Worm (Caenorhabditis elegans) whole organism, L3 larva: ENCODE measurements around the gene rga-1.
A peak's percentile ranks its signal among the peaks of the same experiment; 100 is the strongest.

ENCODE experiments used
- R02D3.7 ChIP-seq: fragments of 150-350 bp; optimal IDR thresholded peaks from 2 replicates; lab custom pipeline; 2014; ENCODE audit warnings: missing biosample characterization, missing genetic modification characterization
- ZK546.5 ChIP-seq: sonication (generic microtip); optimal IDR thresholded peaks from 2 replicates; lab custom pipeline; 2017; ENCODE audit warnings: missing biosample characterization, missing genetic modification characterization
- aly-2 ChIP-seq: fragments of 150-350 bp; optimal IDR thresholded peaks from 2 replicates; lab custom pipeline; 2014; ENCODE audit warnings: missing biosample characterization, missing genetic modification characterization
- ama-1 ChIP-seq: fragments of 150-350 bp; optimal IDR thresholded peaks from 2 replicates; lab custom pipeline; 2018
- ceh-16 ChIP-seq: sonication (generic microtip); optimal IDR thresholded peaks from 2 replicates; lab custom pipeline; 2017; ENCODE audit warnings: missing biosample characterization, missing genetic modification characterization
- ceh-28 ChIP-seq: fragments of 150-350 bp; optimal IDR thresholded peaks from 2 replicates; lab custom pipeline; 2014; ENCODE audit warnings: missing biosample characterization, missing genetic modification reagents, missing genetic modification characterization
- ceh-82 ChIP-seq: fragments of 150-350 bp; optimal IDR thresholded peaks from 2 replicates; lab custom pipeline; 2014; ENCODE audit warnings: missing biosample characterization, missing genetic modification characterization
- ceh-9 ChIP-seq: sonication (generic microtip); optimal IDR thresholded peaks from 2 replicates; lab custom pipeline; 2018; ENCODE audit warnings: missing biosample characterization, missing genetic modification characterization
- daf-12 ChIP-seq: fragments of 150-350 bp; optimal IDR thresholded peaks from 2 replicates; lab custom pipeline; 2014; ENCODE audit warnings: missing biosample characterization, missing genetic modification reagents, missing genetic modification characterization
- egl-5 ChIP-seq: fragments of 150-350 bp; optimal IDR thresholded peaks from 2 replicates; lab custom pipeline; 2017; ENCODE audit warnings: missing biosample characterization, missing genetic modification reagents, missing genetic modification characterization, inconsistent platforms
- elt-2 ChIP-seq: sonication (generic microtip); optimal IDR thresholded peaks from 2 replicates; lab custom pipeline; 2016; ENCODE audit warnings: missing genetic modification reagents, mild to moderate bottlenecking, missing genetic modification characterization, missing compliant biosample characterization
- eor-1 ChIP-seq, 2 experiments: fragments of 150-350 bp; optimal IDR thresholded peaks; 2 replicates each; lab custom pipeline; 2014 to 2018; ENCODE audit warnings: missing biosample characterization in 2 of 2, missing genetic modification characterization in 2 of 2
- fkh-10 ChIP-seq: sonication (generic microtip); optimal IDR thresholded peaks from 2 replicates; lab custom pipeline; 2017; ENCODE audit warnings: missing biosample characterization, missing genetic modification reagents, missing genetic modification characterization
- fos-1 ChIP-seq: fragments of 150-350 bp; optimal IDR thresholded peaks from 2 replicates; lab custom pipeline; 2014; ENCODE audit warnings: missing biosample characterization, missing genetic modification characterization
- hmg-11 ChIP-seq: sonication (generic microtip); optimal IDR thresholded peaks from 2 replicates; lab custom pipeline; 2016; ENCODE audit warnings: missing genetic modification characterization, missing compliant biosample characterization
- lin-39 ChIP-seq: fragments of 150-350 bp; optimal IDR thresholded peaks from 2 replicates; lab custom pipeline; 2018; ENCODE audit warnings: missing biosample characterization, missing genetic modification reagents, missing genetic modification characterization
- lsy-12 ChIP-seq: sonication (generic microtip); optimal IDR thresholded peaks from 2 replicates; lab custom pipeline; 2016; ENCODE audit warnings: mild to moderate bottlenecking, missing genetic modification characterization, missing compliant biosample characterization
- mdl-1 ChIP-seq: fragments of 150-350 bp; optimal IDR thresholded peaks from 2 replicates; lab custom pipeline; 2014; ENCODE audit warnings: missing biosample characterization, missing genetic modification characterization
- mml-1 ChIP-seq: fragments of 150-350 bp; sonication (generic microtip); optimal IDR thresholded peaks from 3 replicates; lab custom pipeline; 2014; ENCODE audit warnings: missing biosample characterization, missing genetic modification characterization
- nhr-11 ChIP-seq: fragments of 150-350 bp; optimal IDR thresholded peaks from 2 replicates; lab custom pipeline; 2014; ENCODE audit warnings: missing biosample characterization, missing genetic modification characterization
- nhr-12 ChIP-seq: fragments of 150-350 bp; optimal IDR thresholded peaks from 2 replicates; lab custom pipeline; 2014; ENCODE audit warnings: missing biosample characterization, missing genetic modification characterization
- nhr-237 ChIP-seq: fragments of 150-350 bp; optimal IDR thresholded peaks from 2 replicates; lab custom pipeline; 2014; ENCODE audit warnings: missing biosample characterization, missing genetic modification characterization
- nhr-25 ChIP-seq: sonication (generic microtip); optimal IDR thresholded peaks from 2 replicates; lab custom pipeline; 2017; ENCODE audit warnings: missing biosample characterization, missing genetic modification characterization
- nhr-28 ChIP-seq: fragments of 150-350 bp; optimal IDR thresholded peaks from 2 replicates; lab custom pipeline; 2014; ENCODE audit warnings: missing biosample characterization, missing genetic modification characterization
- nhr-43 ChIP-seq: sonication (generic microtip); optimal IDR thresholded peaks from 2 replicates; lab custom pipeline; 2016; ENCODE audit warnings: mild to moderate bottlenecking, missing genetic modification characterization, missing compliant biosample characterization; ENCODE audit not compliant: poor library complexity, severe bottlenecking
- nhr-76 ChIP-seq: fragments of 150-350 bp; sonication (generic microtip); optimal IDR thresholded peaks from 5 replicates; lab custom pipeline; 2014; ENCODE audit warnings: missing biosample characterization, missing genetic modification characterization
- nhr-77 ChIP-seq: fragments of 150-350 bp; optimal IDR thresholded peaks from 2 replicates; lab custom pipeline; 2014; ENCODE audit warnings: missing biosample characterization, missing genetic modification characterization
- pha-4 ChIP-seq: fragments of 150-350 bp; optimal IDR thresholded peaks from 2 replicates; lab custom pipeline; 2014; ENCODE audit warnings: missing biosample characterization, missing genetic modification reagents, missing genetic modification characterization
- pqm-1 ChIP-seq: fragments of 150-350 bp; optimal IDR thresholded peaks from 2 replicates; lab custom pipeline; 2017; ENCODE audit warnings: missing biosample characterization, missing genetic modification characterization, inconsistent platforms
- sea-2 ChIP-seq: fragments of 150-350 bp; sonication (generic microtip); optimal IDR thresholded peaks from 4 replicates; lab custom pipeline; 2014; ENCODE audit warnings: missing biosample characterization, missing genetic modification reagents, missing genetic modification characterization
- skn-1 ChIP-seq: fragments of 150-350 bp; optimal IDR thresholded peaks from 2 replicates; lab custom pipeline; 2014; ENCODE audit warnings: missing biosample characterization, missing genetic modification characterization
- snpc-4 ChIP-seq: fragments of 150-350 bp; optimal IDR thresholded peaks from 2 replicates; lab custom pipeline; 2014; ENCODE audit warnings: missing biosample characterization, missing genetic modification characterization
- tbx-2 ChIP-seq: sonication (generic microtip); optimal IDR thresholded peaks from 2 replicates; lab custom pipeline; 2016; ENCODE audit warnings: mild to moderate bottlenecking, missing genetic modification characterization, missing compliant biosample characterization
- unc-39 ChIP-seq: sonication (generic microtip); optimal IDR thresholded peaks from 4 replicates; lab custom pipeline; 2017; ENCODE audit warnings: missing biosample characterization, missing genetic modification characterization
- zag-1 ChIP-seq: fragments of 150-350 bp; optimal IDR thresholded peaks from 2 replicates; lab custom pipeline; 2014; ENCODE audit warnings: missing biosample characterization, missing genetic modification characterization
- ztf-11 ChIP-seq: fragments of 150-350 bp; optimal IDR thresholded peaks from 2 replicates; lab custom pipeline; 2014; ENCODE audit warnings: missing biosample characterization, missing genetic modification characterization
- ztf-4 ChIP-seq: fragments of 150-350 bp; optimal IDR thresholded peaks from 2 replicates; lab custom pipeline; 2014; ENCODE audit warnings: missing biosample characterization, missing genetic modification characterization

rga-1 gene

DNA sequence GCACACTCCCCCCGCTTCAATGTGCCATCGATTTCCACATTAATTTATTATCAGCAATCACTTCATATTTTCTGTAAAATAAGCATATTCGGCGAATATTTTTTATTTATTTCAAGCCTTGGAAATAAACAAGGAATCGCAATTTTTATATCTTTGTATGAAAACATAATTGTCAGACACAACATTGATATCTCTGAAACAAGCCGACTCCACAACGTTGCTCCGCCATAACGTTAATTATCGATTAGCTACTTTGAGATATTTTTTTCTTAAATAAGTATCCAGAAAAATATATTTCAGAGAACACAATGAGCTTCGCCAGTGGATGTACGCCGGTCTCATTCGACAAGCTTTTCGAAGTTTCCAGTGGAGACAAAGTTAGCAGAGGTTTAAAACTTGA, 20.8 kb upstream of the rga-1 start, which contains the start of gene adbp-1:
TSS of gene adbp-1 (plus strand) at position 301 of the 400 bp plus-strand sequence.
- TF ChIP-seq ztf-11 (tag; lab: Kevin White, UChicago) (no peak), nhr-76 (tag; lab: Kevin White, UChicago) (no peak), ceh-28 (tag; lab: Kevin White, UChicago) (no peak), nhr-28 (tag; lab: Kevin White, UChicago) (no peak)

DNA sequence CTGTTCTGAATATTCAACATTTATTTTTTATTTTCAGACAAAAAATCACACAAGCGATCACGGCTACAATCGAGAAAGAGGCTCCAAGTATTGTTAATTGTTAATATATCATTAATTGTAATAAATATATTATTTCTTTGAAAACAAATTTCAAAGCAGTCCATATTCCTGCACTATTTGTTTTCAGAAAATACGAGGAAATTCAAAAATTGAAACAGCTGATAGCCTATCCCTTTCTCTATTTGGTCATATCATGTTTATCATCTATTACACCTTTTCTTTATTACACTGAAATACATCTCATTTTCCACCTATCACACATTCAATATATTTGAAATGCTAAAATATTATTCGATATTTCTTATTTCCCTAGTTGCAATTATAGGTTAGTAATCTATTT, 19.7 kb upstream of the rga-1 start, which contains the start of gene W02B12.13:
TSS of gene W02B12.13 (plus strand) at position 301 of the 400 bp plus-strand sequence.
- TF ChIP-seq nhr-11 (tag; lab: Kevin White, UChicago) = no peak
- no peak for TF ChIP-seq zag-1 (tag; lab: Kevin White, UChicago)
- TF ChIP-seq ceh-9 (tag; lab: Kevin White, UChicago) = no peak

DNA sequence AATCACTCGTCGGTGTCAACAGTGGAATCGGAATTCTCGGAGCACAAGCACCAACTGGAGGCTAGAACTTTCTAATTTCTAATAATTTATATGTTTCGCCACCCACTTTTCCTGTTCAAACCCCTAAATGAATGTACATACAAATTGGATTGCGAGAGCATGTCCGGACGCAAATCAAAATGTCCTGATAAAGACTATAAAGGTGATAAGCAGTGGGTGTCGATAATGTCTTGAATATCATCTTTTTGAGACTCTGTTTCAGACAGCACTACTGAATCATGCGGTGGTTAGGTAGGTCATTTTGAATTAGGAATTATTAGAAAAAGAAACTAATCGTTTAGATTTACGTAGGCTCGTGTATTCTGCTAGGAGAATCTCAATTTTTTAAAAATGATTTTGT, 15.9 kb upstream of the rga-1 start, which contains the start of gene W02B12.1:
TSS of gene W02B12.1 (plus strand) at position 269 of the 400 bp plus-strand sequence.
- no peak for TF ChIP-seq ceh-9 (tag; lab: Kevin White, UChicago)
- no peak for TF ChIP-seq unc-39 (tag; lab: Kevin White, UChicago)
- TF ChIP-seq ceh-28 (tag; lab: Kevin White, UChicago) = no peak
- no peak for TF ChIP-seq aly-2 (tag; lab: Kevin White, UChicago)
- TF ChIP-seq pqm-1 (tag; lab: Kevin White, UChicago) = peak; percentile 72
- TF ChIP-seq ama-1 (lab: Kevin White, UChicago) = no peak
- TF ChIP-seq elt-2 (tag; lab: Kevin White, UChicago) = peak; percentile 77
- TF ChIP-seq, all 47 proteins: peak for 2

DNA sequence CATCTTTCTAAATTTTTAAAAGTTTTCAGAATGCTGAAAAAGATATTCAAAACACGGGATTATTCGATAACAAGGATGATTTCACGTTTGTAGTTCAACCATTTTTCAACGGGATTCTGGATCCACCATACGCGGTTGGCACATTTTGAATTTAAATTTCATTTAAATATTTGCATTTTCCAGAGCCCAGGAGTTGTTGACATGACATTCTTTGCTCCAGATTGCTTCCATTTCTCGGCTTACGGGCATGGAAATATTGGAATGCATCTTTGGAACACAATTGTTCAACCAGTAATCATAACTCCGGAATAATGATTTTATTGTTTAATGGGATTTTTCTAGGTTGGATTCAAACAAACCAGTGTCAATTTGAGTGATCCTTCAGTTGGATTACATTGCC, 13.8 kb upstream of the rga-1 start:
- TF ChIP-seq tbx-2 (tag; lab: Kevin White, UChicago) (no peak), mdl-1 (tag; lab: Kevin White, UChicago) (no peak), hmg-11 (no peak), lsy-12 (tag; lab: Kevin White, UChicago) (no peak), pha-4 (tag; lab: Kevin White, UChicago) (no peak), egl-5 (tag; lab: Kevin White, UChicago) (no peak), nhr-237 (tag; lab: Kevin White, UChicago) (no peak), ZK546.5 (tag; lab: Kevin White, UChicago) (no peak), ztf-11 (tag; lab: Kevin White, UChicago) (no peak), nhr-43 (tag; lab: Kevin White, UChicago) (no peak)
- TF ChIP-seq, all 47 proteins: peak for 0

DNA sequence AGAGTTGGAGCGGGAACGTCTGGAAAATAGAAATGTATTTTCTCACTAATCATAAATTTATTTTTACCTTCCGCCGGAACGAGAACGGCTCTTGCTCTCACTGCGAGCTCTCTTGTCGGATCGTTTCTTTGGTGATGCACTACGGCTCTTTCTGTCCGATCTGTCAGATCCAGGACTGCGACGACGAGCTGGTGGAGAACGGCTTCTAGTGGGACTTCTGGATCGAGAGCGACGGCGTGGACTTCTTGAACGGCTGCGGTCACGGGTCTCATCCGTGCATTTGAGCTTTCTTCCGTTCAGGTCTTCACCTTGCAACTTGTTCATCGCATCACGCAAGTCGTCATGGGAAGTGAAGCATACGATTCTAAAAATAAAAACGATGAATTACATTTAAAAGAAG, 13.0 kb upstream of the rga-1 start:
- TF ChIP-seq R02D3.7 (tag; lab: Kevin White, UChicago) = no peak
- no peak for TF ChIP-seq ceh-16 (tag; lab: Kevin White, UChicago)
- no peak for TF ChIP-seq fos-1 (tag; lab: Kevin White, UChicago)
- no peak for TF ChIP-seq nhr-237 (tag; lab: Kevin White, UChicago)
- TF ChIP-seq ztf-4 (tag; lab: Kevin White, UChicago) = no peak
- TF ChIP-seq hmg-11 = no peak
- no peak for TF ChIP-seq egl-5 (tag; lab: Kevin White, UChicago)
- no peak for TF ChIP-seq eor-1 (tag; optimal IDR thresholded peaks at IDR 0.05; lab: Kevin White, UChicago)
- no peak for TF ChIP-seq nhr-25 (tag; lab: Kevin White, UChicago)
- no peak for TF ChIP-seq nhr-11 (tag; lab: Kevin White, UChicago)
- no peak for TF ChIP-seq lin-39 (tag; lab: Kevin White, UChicago)
- TF ChIP-seq nhr-77 (tag; lab: Kevin White, UChicago) = no peak

DNA sequence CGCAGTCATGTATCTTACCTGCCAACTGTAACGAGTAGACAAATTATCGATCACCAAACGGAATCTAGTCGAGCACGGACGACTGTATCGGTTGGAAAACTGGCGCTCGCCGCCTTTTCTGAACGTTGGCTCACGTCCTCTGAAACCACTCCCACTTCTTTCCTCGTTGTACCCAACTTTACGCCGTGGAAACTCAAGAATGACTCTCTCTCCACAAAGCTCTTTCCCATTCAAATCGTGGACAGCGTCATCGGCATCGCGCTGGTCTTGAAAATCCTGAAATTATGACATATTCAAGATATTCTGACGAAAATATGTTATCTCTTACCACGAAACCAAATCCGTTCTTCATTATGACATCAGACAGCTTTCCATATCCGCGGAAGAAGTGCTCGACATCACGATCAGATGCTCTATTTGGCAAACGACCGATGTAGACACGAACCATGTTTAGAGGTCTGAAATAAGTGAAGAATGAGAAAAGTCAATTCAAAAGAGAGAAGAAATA, 12.1 kb upstream of the rga-1 start, which contains the start of gene rsp-2:
TSS of gene rsp-2 (minus strand) at position 458 of the 508 bp plus-strand sequence.
- TF ChIP-seq mdl-1 (tag; lab: Kevin White, UChicago) (no peak), snpc-4 (tag; lab: Kevin White, UChicago) (no peak), ceh-82 (no peak), nhr-25 (tag; lab: Kevin White, UChicago) (no peak), ceh-9 (tag; lab: Kevin White, UChicago) (no peak), ztf-4 (tag; lab: Kevin White, UChicago) (no peak), egl-5 (tag; lab: Kevin White, UChicago) (no peak), elt-2 (tag; lab: Kevin White, UChicago) (no peak), lin-39 (tag; lab: Kevin White, UChicago) (no peak), daf-12 (no peak), skn-1 (no peak), sea-2 (GFP tag; lab: Kevin White, UChicago) (no peak), nhr-12 (no peak), mml-1 (tag; lab: Kevin White, UChicago) (no peak), R02D3.7 (tag; lab: Kevin White, UChicago) (no peak), ceh-16 (tag; lab: Kevin White, UChicago) (no peak), fkh-10 (GFP tag; lab: Kevin White, UChicago) (no peak)
